Worm (Caenorhabditis elegans): Measurements from ENCODE around the gene Y57A10C.9.

The Y57A10C.9 gene

ce11 chrII:12441164-12441563 is 2.8 kb upstream of the Y57A10C.9 start, which contains the start of gene Y57A10C.10:
Gene Y57A10C.10 (minus strand): TSS chrII:12441264.
- peak; percentile 12; the same call in 1 of the 2 replicates for TF ChIP-seq set-16 (GFP tag; IDR thresholded peaks at IDR 0.05)

DNA sequence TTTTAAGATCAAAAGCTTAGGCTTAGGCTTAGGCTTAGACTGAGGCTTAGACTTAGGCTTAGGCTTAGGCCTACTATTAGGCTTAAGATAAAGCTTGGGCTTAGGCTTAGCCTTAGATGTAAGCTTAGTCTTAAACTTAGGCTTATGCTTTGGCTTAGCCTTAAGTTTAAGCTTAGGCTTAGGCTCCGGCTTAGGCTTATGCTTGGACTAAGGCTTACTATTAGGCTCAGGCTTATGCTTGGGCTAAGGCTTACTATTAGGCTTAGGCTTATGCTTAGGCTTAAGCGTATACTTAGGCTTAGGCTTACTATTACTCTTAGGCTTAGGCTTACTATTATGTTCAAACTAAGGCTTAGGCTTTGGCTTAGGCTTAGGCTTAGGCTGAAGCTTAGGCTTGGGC is 1.6 kb downstream of the Y57A10C.9 start:
- TF ChIP-seq ceh-44 (GFP tag; IDR thresholded peaks at IDR 0.05) (no peak), zip-11 (GFP tag; IDR thresholded peaks at IDR 0.05) (no peak), fos-1 (tag; optimal IDR thresholded peaks at IDR 0.05) (no peak), daf-12 (tag; optimal IDR thresholded peaks at IDR 0.05) (no peak), aha-1 (tag) (no peak), hlh-11 (tag; optimal IDR thresholded peaks at IDR 0.05) (no peak), lim-7 (GFP tag; IDR thresholded peaks at IDR 0.05) (0 out of 2 replicates have a peak, but pooled peaks have one; percentile 32)

DNA sequence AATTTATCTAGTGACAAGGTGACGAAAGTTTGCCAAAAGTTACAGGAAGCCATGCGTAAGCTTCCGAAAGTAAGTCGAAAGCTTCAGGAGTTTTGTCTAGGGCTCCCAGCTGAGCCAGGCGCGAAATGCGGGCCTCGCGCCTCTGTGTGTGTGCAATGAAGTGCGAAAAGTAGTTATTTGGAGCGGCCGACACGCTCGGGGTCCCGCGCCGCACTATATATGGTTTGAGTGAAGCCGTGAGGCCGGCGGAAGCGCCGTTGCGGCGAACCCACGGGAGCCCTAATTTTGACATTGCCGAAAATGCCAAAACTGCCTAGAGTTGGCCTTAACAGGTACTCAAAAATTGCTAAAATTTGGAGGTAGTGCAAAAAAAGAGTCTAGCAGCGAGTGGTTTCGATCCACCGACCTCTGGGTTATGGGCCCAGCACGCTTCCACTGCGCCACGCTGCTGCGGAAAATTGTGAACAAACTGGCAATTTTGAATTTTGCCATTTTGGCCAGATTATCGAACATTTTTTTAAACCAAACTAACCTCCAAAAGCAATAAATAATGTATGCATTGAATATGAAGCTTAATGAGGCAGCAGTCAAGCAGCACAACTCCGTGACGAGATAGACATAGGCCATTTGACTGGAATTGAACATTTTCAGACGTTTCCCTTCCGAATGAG is 3.0 kb downstream of the Y57A10C.9 start:
- TF ChIP-seq aly-2 (tag; optimal IDR thresholded peaks at IDR 0.05) (no peak), daf-19 (GFP tag; conservative IDR thresholded peaks at IDR 0.05) (no peak), nhr-41 (GFP tag; IDR thresholded peaks at IDR 0.05) (no peak), set-16 (GFP tag; IDR thresholded peaks at IDR 0.05) (peak; percentile 62), Y75B8A.6 (GFP tag; IDR thresholded peaks at IDR 0.05) (no peak), dve-1 (tag; optimal IDR thresholded peaks at IDR 0.05; ENCODE audit: insufficient read depth) (no peak), dpl-1 (GFP tag; optimal IDR thresholded peaks at IDR 0.05) (no peak), nhr-102 (tag; optimal IDR thresholded peaks at IDR 0.05) (no peak), nhr-25 (tag; optimal IDR thresholded peaks at IDR 0.05; ENCODE audit: borderline replicate concordance, insufficient read depth) (no peak), ZK337.2 (GFP tag; IDR thresholded peaks at IDR 0.05) (no peak), zag-1 (tag; optimal IDR thresholded peaks at IDR 0.05) (no peak), lin-29 (GFP tag; IDR thresholded peaks at IDR 0.05) (no peak), lir-3 (tag; optimal IDR thresholded peaks at IDR 0.05) (no peak), arid-1 (GFP tag; conservative IDR thresholded peaks at IDR 0.05) (no peak), T20F7.1 (GFP tag; optimal IDR thresholded peaks at IDR 0.05) (no peak), jun-1 (tag; optimal IDR thresholded peaks at IDR 0.05) (no peak), lin-39 (tag; optimal IDR thresholded peaks at IDR 0.05) (no peak), pha-4 (GFP tag; IDR thresholded peaks at IDR 0.05) (peak; percentile 18; the same call in 1 of the 2 replicates), pha-4 (tag; optimal IDR thresholded peaks at IDR 0.05) (no peak), D1046.2 (GFP tag; IDR thresholded peaks at IDR 0.05) (no peak), Y5F2A.4 (GFP tag; optimal IDR thresholded peaks at IDR 0.05) (no peak), egl-43 (GFP tag; IDR thresholded peaks at IDR 0.05) (peak; percentile 57; the same call in 1 of the 2 replicates), egl-27 (tag; optimal IDR thresholded peaks at IDR 0.05) (no peak), vab-7 (GFP tag; IDR thresholded peaks at IDR 0.05) (peak; percentile 42; the same call in 1 of the 2 replicates), ceh-62 (tag; optimal IDR thresholded peaks at IDR 0.05) (no peak), ztf-7 (tag; optimal IDR thresholded peaks at IDR 0.05) (no peak), F10B5.3 (tag; optimal IDR thresholded peaks at IDR 0.05) (no peak), mep-1 (tag; optimal IDR thresholded peaks at IDR 0.05) (no peak), dmd-8 (GFP tag; IDR thresholded peaks at IDR 0.05) (0 out of 2 replicates have a peak, but pooled peaks have one; percentile 47), nhr-77 (tag; optimal IDR thresholded peaks at IDR 0.05) (no peak), dmd-9 (GFP tag; IDR thresholded peaks at IDR 0.05) (0 out of 2 replicates have a peak, but pooled peaks have one; percentile 61), nhr-28 (tag; optimal IDR thresholded peaks at IDR 0.05) (no peak), F44E2.7 (GFP tag; IDR thresholded peaks at IDR 0.05) (no peak), lim-7 (GFP tag; IDR thresholded peaks at IDR 0.05) (peak; percentile 63; the same call in 1 of the 2 replicates), sdz-12 (GFP tag; optimal IDR thresholded peaks at IDR 0.05) (no peak), nhr-6 (tag; optimal IDR thresholded peaks at IDR 0.05) (no peak), zip-2 (tag; optimal IDR thresholded peaks at IDR 0.05) (no peak), daf-8 (GFP tag; IDR thresholded peaks at IDR 0.05) (no peak), hmg-1.1 (GFP tag; IDR thresholded peaks at IDR 0.05) (no peak), F26F4.8 (GFP tag; conservative IDR thresholded peaks at IDR 0.05) (no peak), nhr-48 (tag; optimal IDR thresholded peaks at IDR 0.05) (no peak), gei-8 (GFP tag; optimal IDR thresholded peaks at IDR 0.05) (no peak)
